Fruit fly (Drosophila melanogaster) whole organism, prepupa: ENCODE results near the gene Tsp29Fb.

Experiments
- CG16779 ChIP-seq: fragments of 200-800 bp; sonication (Bioruptor generic); optimal IDR thresholded peaks from 3 replicates; lab custom pipeline; 2017; ENCODE audit warnings: missing biosample characterization, mild to moderate bottlenecking, missing genetic modification characterization
- svp ChIP-seq: fragments of 200-800 bp; sonication (Bioruptor generic); peaks from one replicate; lab custom pipeline; 2016; ENCODE audit warnings: missing biosample characterization, missing genetic modification characterization

- no peak for TF ChIP-seq svp (GFP tag; lab: Kevin White, UChicago)
- TF ChIP-seq CG16779, result no peak
Measured at dm6 chr2L:8933710-8934242, 3.4 kb upstream of the Tsp29Fb start, which contains the start of gene Tsp29Fa.
